Fruit fly (Drosophila melanogaster): ENCODE results near the gene pico.

dm6 chrX:19784875-19785274 is 67.0 kb downstream of the pico start:
- TF ChIP-seq h (optimal IDR thresholded peaks at IDR 0.05) (no peak), ttk (optimal IDR thresholded peaks at IDR 0.05) (no peak), Sin3A (optimal IDR thresholded peaks at IDR 0.05) (no peak), psq (optimal IDR thresholded peaks at IDR 0.05) (no peak), insv (optimal IDR thresholded peaks at IDR 0.05) (no peak)
